Fruit fly (Drosophila melanogaster): ENCODE data around the gene kmg.

kmg gene

dm6 chr2L:13165802-13166347, 5.5 kb downstream of the kmg start, which contains the start of gene DnaJ-H (continued):
- TF ChIP-seq CG2875 (GFP tag; optimal IDR thresholded peaks at IDR 0.05) (no peak), CG18476 (GFP tag; optimal IDR thresholded peaks at IDR 0.05) (no peak), CG10431 (GFP tag; optimal IDR thresholded peaks at IDR 0.05) (no peak), CG6765 (GFP tag; optimal IDR thresholded peaks at IDR 0.05) (no peak), CG34422 (GFP tag; IDR thresholded peaks at IDR 0.05) (peak; percentile 63; the same call in 1 of the 3 replicates), CG4820 (GFP tag; optimal IDR thresholded peaks at IDR 0.05) (no peak), Chrac-16 (GFP tag; optimal IDR thresholded peaks at IDR 0.05) (no peak), CG11398 (GFP tag; optimal IDR thresholded peaks at IDR 0.05) (no peak), slou (GFP tag; optimal IDR thresholded peaks at IDR 0.05) (no peak), CG6791 (GFP tag; IDR thresholded peaks at IDR 0.05; ENCODE audit: partially characterized antibody) (no peak), pho (GFP tag; optimal IDR thresholded peaks at IDR 0.05) (no peak), CG9932 (GFP tag; IDR thresholded peaks at IDR 0.05) (no peak), hkb (optimal IDR thresholded peaks at IDR 0.05) (no peak), hkb (GFP tag; IDR thresholded peaks at IDR 0.05) (peak; percentile 17; the same call in 1 of the 2 replicates), scrt (GFP tag; optimal IDR thresholded peaks at IDR 0.05) (peak; percentile 46), CG10274 (GFP tag; optimal IDR thresholded peaks at IDR 0.05) (no peak), pfk (GFP tag; optimal IDR thresholded peaks at IDR 0.05) (no peak), nom (GFP tag; optimal IDR thresholded peaks at IDR 0.05) (peak; percentile 28), CG9215 (GFP tag; IDR thresholded peaks at IDR 0.05) (no peak), HLHmδ (GFP tag; optimal IDR thresholded peaks at IDR 0.05) (no peak), CG34376 (GFP tag; optimal IDR thresholded peaks at IDR 0.05) (peak; percentile 10), trh (GFP tag; optimal IDR thresholded peaks at IDR 0.05) (no peak), aop (GFP tag; IDR thresholded peaks at IDR 0.05) (no peak), nerfin-2 (GFP tag; IDR thresholded peaks at IDR 0.05; ENCODE audit: partially characterized antibody) (no peak), NFAT (GFP tag; IDR thresholded peaks at IDR 0.05) (no peak), CG10654 (GFP tag; optimal IDR thresholded peaks at IDR 0.05) (no peak), CG14710 (tag; optimal IDR thresholded peaks at IDR 0.05) (no peak), BEAF-32 (GFP tag; optimal IDR thresholded peaks at IDR 0.05) (no peak), dan (GFP tag; IDR thresholded peaks at IDR 0.05) (no peak), mam (GFP tag; optimal IDR thresholded peaks at IDR 0.05) (no peak), caup (GFP tag; optimal IDR thresholded peaks at IDR 0.05; ENCODE audit: severe bottlenecking) (no peak), chinmo (GFP tag; IDR thresholded peaks at IDR 0.05; ENCODE audit: partially characterized antibody) (peak; percentile 51; the same call in 1 of the 4 replicates), CTCF (GFP tag; optimal IDR thresholded peaks at IDR 0.05) (no peak), CG13123 (GFP tag; optimal IDR thresholded peaks at IDR 0.05) (no peak), nau (GFP tag; optimal IDR thresholded peaks at IDR 0.05) (no peak), nmo (GFP tag; optimal IDR thresholded peaks at IDR 0.05) (no peak), bab2 (GFP tag; optimal IDR thresholded peaks at IDR 0.05) (no peak), CG1792 (GFP tag; optimal IDR thresholded peaks at IDR 0.05) (no peak), NC2β (GFP tag; optimal IDR thresholded peaks at IDR 0.05) (no peak), Atf3 (GFP tag; optimal IDR thresholded peaks at IDR 0.05) (no peak), gsb-n (tag; optimal IDR thresholded peaks at IDR 0.05) (no peak), CG3847 (GFP tag; IDR thresholded peaks at IDR 0.05) (no peak), Gug (GFP tag; IDR thresholded peaks at IDR 0.05) (no peak), CG15073 (GFP tag; optimal IDR thresholded peaks at IDR 0.05) (no peak), chn (GFP tag; optimal IDR thresholded peaks at IDR 0.05) (no peak), sna (GFP tag; IDR thresholded peaks at IDR 0.05; ENCODE audit: partially characterized antibody) (peak; percentile 55; the same call in 1 of the 2 replicates), ab (GFP tag; optimal IDR thresholded peaks at IDR 0.05) (no peak), Sin3A (optimal IDR thresholded peaks at IDR 0.05) (peak; percentile 37), Neu2 (GFP tag; optimal IDR thresholded peaks at IDR 0.05; ENCODE audit: borderline replicate concordance) (no peak), Med (GFP tag) (no peak), CG11247 (GFP tag; IDR thresholded peaks at IDR 0.05) (no peak), Taf1 (GFP tag; IDR thresholded peaks at IDR 0.05) (no peak)

All from whole organism, embryonic.